Fruit fly (Drosophila melanogaster) whole organism, wandering third instar larva: Measurements from ENCODE around the gene Rim2.

Experiments used
- CG32264 ChIP-seq: fragments of 200-800 bp; sonication (Bioruptor generic); optimal IDR thresholded peaks from 2 replicates; lab custom pipeline; 2016; ENCODE audit warnings: missing biosample characterization, missing genetic modification characterization
- CG9705 ChIP-seq: fragments of 200-800 bp; sonication (Bioruptor generic); optimal IDR thresholded peaks from 2 replicates; lab custom pipeline; 2018; ENCODE audit warnings: missing biosample characterization, mild to moderate bottlenecking, missing genetic modification characterization
- Dif ChIP-seq: fragments of 200-275, 200-300 bp; sonication (Bioruptor generic); optimal IDR thresholded peaks from 2 replicates; lab custom pipeline; 2018; ENCODE audit warnings: missing biosample characterization, missing genetic modification characterization; ENCODE audit not compliant: partially characterized antibody
- GATAd ChIP-seq: sonication (Bioruptor generic); optimal IDR thresholded peaks from 2 replicates; lab custom pipeline; 2016; ENCODE audit warnings: missing biosample characterization, missing genetic modification characterization
- HLH106 ChIP-seq: fragments of 200-800 bp; optimal IDR thresholded peaks from 3 replicates; lab custom pipeline; 2019; ENCODE audit warnings: missing biosample characterization, mild to moderate bottlenecking, missing genetic modification characterization, moderate library complexity
- Hnf4 ChIP-seq: fragments of 200-800 bp; sonication (Bioruptor generic); optimal IDR thresholded peaks from 2 replicates; lab custom pipeline; 2016; ENCODE audit warnings: missing biosample characterization, mild to moderate bottlenecking, missing genetic modification characterization
- Hr78 ChIP-seq: fragments of >200 bp; optimal IDR thresholded peaks from 2 replicates; lab custom pipeline; 2017; ENCODE audit warnings: missing biosample characterization, missing genetic modification characterization
- Hr83 ChIP-seq: fragments of 200-300 bp; sonication (Bioruptor generic); optimal IDR thresholded peaks from 2 replicates; lab custom pipeline; 2016; ENCODE audit warnings: missing biosample characterization, mild to moderate bottlenecking, missing genetic modification characterization, moderate library complexity; ENCODE audit not compliant: poor library complexity, severe bottlenecking
- Jra ChIP-seq: sonication (Bioruptor generic); optimal IDR thresholded peaks from 2 replicates; lab custom pipeline; 2016; ENCODE audit warnings: missing biosample characterization, missing genetic modification characterization
- Mio ChIP-seq: sonication (Bioruptor generic); optimal IDR thresholded peaks from 2 replicates; lab custom pipeline; 2016; ENCODE audit warnings: missing biosample characterization, missing genetic modification characterization
- Myc ChIP-seq: fragments of >200 bp; optimal IDR thresholded peaks from 2 replicates; lab custom pipeline; 2017
- N ChIP-seq: fragments of >200 bp; optimal IDR thresholded peaks from 2 replicates; lab custom pipeline; 2018; ENCODE audit warnings: missing biosample characterization, missing external identifiers, missing genetic modification characterization
- OdsH ChIP-seq: fragments of 200-800 bp; sonication (Bioruptor generic); optimal IDR thresholded peaks from 2 replicates; lab custom pipeline; 2016; ENCODE audit warnings: missing biosample characterization, mild to moderate bottlenecking, missing genetic modification characterization
- Rel ChIP-seq, 2 experiments: fragments of 200-800 bp; sonication (Bioruptor generic) in 1 of 2; optimal IDR thresholded peaks; 2 replicates in 1 of 2; 3 replicates in 1 of 2; lab custom pipeline; 2016 to 2019; ENCODE audit warnings: mild to moderate bottlenecking in 2 of 2, missing biosample characterization in 2 of 2, missing genetic modification characterization in 2 of 2, moderate library complexity in 1 of 2
- Sp1 ChIP-seq: fragments of 200-800 bp; sonication (Bioruptor generic); optimal IDR thresholded peaks from 3 replicates; lab custom pipeline; 2019; ENCODE audit warnings: missing biosample characterization, mild to moderate bottlenecking, missing genetic modification characterization, moderate library complexity
- Vsx2 ChIP-seq: fragments of 200-300, 225-300 bp; sonication (Bioruptor generic); optimal IDR thresholded peaks from 2 replicates; lab custom pipeline; 2018; ENCODE audit warnings: missing biosample characterization, missing genetic modification characterization; ENCODE audit not compliant: partially characterized antibody
- br ChIP-seq: fragments of 200-800 bp; sonication (Bioruptor generic); optimal IDR thresholded peaks from 2 replicates; lab custom pipeline; 2016; ENCODE audit warnings: missing biosample characterization, missing genetic modification characterization
- ey ChIP-seq: fragments of 200-800 bp; sonication (Bioruptor generic); optimal IDR thresholded peaks from 2 replicates; lab custom pipeline; 2016; ENCODE audit warnings: missing biosample characterization, missing genetic modification characterization
- foxo ChIP-seq, 2 experiments: fragments of 200-800 bp; sonication (Bioruptor generic); optimal IDR thresholded peaks; 2 replicates in 1 of 2; 3 replicates in 1 of 2; lab custom pipeline; 2016 to 2017; ENCODE audit warnings: missing biosample characterization in 2 of 2, missing genetic modification characterization in 2 of 2
- fru ChIP-seq: fragments of 200-800 bp; sonication (Bioruptor generic); optimal IDR thresholded peaks from 3 replicates; lab custom pipeline; 2016; ENCODE audit warnings: missing biosample characterization, mild to moderate bottlenecking, missing genetic modification characterization
- h ChIP-seq: fragments of 200-800 bp; sonication (Bioruptor generic); optimal IDR thresholded peaks from 3 replicates; lab custom pipeline; 2016; ENCODE audit warnings: missing biosample characterization, mild to moderate bottlenecking, missing genetic modification characterization
- jim ChIP-seq: fragments of 175-275, 200-325 bp; sonication (Bioruptor generic); optimal IDR thresholded peaks from 2 replicates; lab custom pipeline; 2016; ENCODE audit warnings: missing biosample characterization, mild to moderate bottlenecking, missing genetic modification characterization
- psq ChIP-seq: fragments of 200-800 bp; sonication (Bioruptor generic); optimal IDR thresholded peaks from 3 replicates; lab custom pipeline; 2017; ENCODE audit warnings: missing biosample characterization, mild to moderate bottlenecking, missing genetic modification characterization, moderate library complexity
- rgr ChIP-seq: fragments of 200-800 bp; sonication (Bioruptor generic); optimal IDR thresholded peaks from 3 replicates; lab custom pipeline; 2016; ENCODE audit warnings: missing biosample characterization, mild to moderate bottlenecking, missing genetic modification characterization
- sage ChIP-seq: fragments of 200-800 bp; sonication (Bioruptor generic); optimal IDR thresholded peaks from 2 replicates; lab custom pipeline; 2016; ENCODE audit warnings: missing biosample characterization, mild to moderate bottlenecking, missing genetic modification characterization
- tai ChIP-seq: sonication (Bioruptor generic); optimal IDR thresholded peaks from 2 replicates; lab custom pipeline; 2016; ENCODE audit warnings: missing biosample characterization, missing genetic modification characterization
- woc ChIP-seq: sonication (Bioruptor generic); optimal IDR thresholded peaks from 2 replicates; lab custom pipeline; 2016; ENCODE audit warnings: missing biosample characterization, mild to moderate bottlenecking, missing genetic modification characterization

The Rim2 gene

dm6 chr2L:1720846-1721506 lies 3.2 kb downstream of the Rim2 start:
- TF ChIP-seq N (GFP tag; lab: Kevin White, UChicago): no peak
- no peak for TF ChIP-seq Hr78 (GFP tag; lab: Kevin White, UChicago)
- TF ChIP-seq Hnf4 (GFP tag; lab: Kevin White, UChicago): no peak
- TF ChIP-seq ey (GFP tag; lab: Kevin White, UChicago): no peak
- no peak for TF ChIP-seq rgr (GFP tag; lab: Kevin White, UChicago)
- TF ChIP-seq Rel (GFP tag; optimal IDR thresholded peaks at IDR 0.05; lab: Kevin White, UChicago): no peak
- peak; percentile 90 for TF ChIP-seq Rel (tag; optimal IDR thresholded peaks at IDR 0.05; lab: Kevin White, UChicago)
- no peak for TF ChIP-seq Vsx2 (GFP tag; lab: Kevin White, UChicago)
- no peak for TF ChIP-seq Sp1 (GFP tag; lab: Kevin White, UChicago)
- no peak for TF ChIP-seq OdsH (GFP tag; lab: Kevin White, UChicago)
- TF ChIP-seq HLH106 (tag; lab: Kevin White, UChicago): peak; percentile 26
- no peak for TF ChIP-seq jim (GFP tag; lab: Kevin White, UChicago)
- peak; percentile 81 for TF ChIP-seq h (GFP tag; lab: Kevin White, UChicago)

- TF ChIP-seq HLH106 (tag; lab: Kevin White, UChicago) (no peak), Rel (GFP tag; optimal IDR thresholded peaks at IDR 0.05; lab: Kevin White, UChicago) (no peak), Rel (tag; optimal IDR thresholded peaks at IDR 0.05; lab: Kevin White, UChicago) (peak; percentile 41), CG9705 (GFP tag; lab: Kevin White, UChicago) (no peak), tai (GFP tag; lab: Kevin White, UChicago) (no peak)
These were observed 4.2 kb downstream of the Rim2 start for dm6 chr2L:1719971-1720370.

dm6 chr2L:1717247-1717646 lies 6.9 kb downstream of the Rim2 start:
- TF ChIP-seq Jra (GFP tag; lab: Kevin White, UChicago): no peak
- TF ChIP-seq Rel (GFP tag; optimal IDR thresholded peaks at IDR 0.05; lab: Kevin White, UChicago): no peak
- peak; percentile 90 for TF ChIP-seq Rel (tag; optimal IDR thresholded peaks at IDR 0.05; lab: Kevin White, UChicago)
- TF ChIP-seq, all 38 proteins: peak for 1

- no peak for TF ChIP-seq N (GFP tag; lab: Kevin White, UChicago)
- TF ChIP-seq Myc: peak; percentile 87
- TF ChIP-seq rgr (GFP tag; lab: Kevin White, UChicago): no peak
- peak; percentile 30 for TF ChIP-seq h (GFP tag; lab: Kevin White, UChicago)
- peak; percentile 62 for TF ChIP-seq Hr83 (GFP tag; lab: Kevin White, UChicago)
These were observed 8.4 kb downstream of the Rim2 start, which contains the start of gene frtz for dm6 chr2L:1715699-1716333. frtz (minus strand) TSS chr2L:1715851.

dm6 chr2L:1710224-1710623 lies 14.0 kb downstream of the Rim2 start, which contains the start of the genes CG17660 and mRpL48:
CG17660 (minus strand) TSS chr2L:1710421.
mRpL48 (plus strand) TSS chr2L:1710462.
- TF ChIP-seq h (GFP tag; lab: Kevin White, UChicago): peak; percentile 29
- TF ChIP-seq CG32264 (GFP tag; lab: Kevin White, UChicago): no peak
- TF ChIP-seq Rel (GFP tag; optimal IDR thresholded peaks at IDR 0.05; lab: Kevin White, UChicago): no peak
- TF ChIP-seq Rel (tag; optimal IDR thresholded peaks at IDR 0.05; lab: Kevin White, UChicago): peak; percentile 44
- no peak for TF ChIP-seq tai (GFP tag; lab: Kevin White, UChicago)
- peak; percentile 6 for TF ChIP-seq Sp1 (GFP tag; lab: Kevin White, UChicago)
- TF ChIP-seq br (GFP tag; lab: Kevin White, UChicago): peak; percentile 7
- TF ChIP-seq sage (GFP tag; lab: Kevin White, UChicago): no peak
- no peak for TF ChIP-seq foxo (GFP tag; optimal IDR thresholded peaks at IDR 0.05; lab: Kevin White, UChicago)
- TF ChIP-seq Hnf4 (GFP tag; lab: Kevin White, UChicago): no peak
- no peak for TF ChIP-seq Mio
- TF ChIP-seq OdsH (GFP tag; lab: Kevin White, UChicago): no peak
- TF ChIP-seq Dif (GFP tag; lab: Kevin White, UChicago): no peak
- no peak for TF ChIP-seq fru (GFP tag; lab: Kevin White, UChicago)
- no peak for TF ChIP-seq psq (GFP tag; lab: Kevin White, UChicago)
- peak; percentile 27 for TF ChIP-seq rgr (GFP tag; lab: Kevin White, UChicago)
- no peak for TF ChIP-seq Myc
- no peak for TF ChIP-seq Jra (GFP tag; lab: Kevin White, UChicago)
- TF ChIP-seq GATAd (GFP tag; lab: Kevin White, UChicago): no peak
- TF ChIP-seq woc (GFP tag; lab: Kevin White, UChicago): no peak
- TF ChIP-seq, all 38 proteins: peak for 5
